Fruit fly (Drosophila melanogaster) whole organism, embryonic: Measurements from ENCODE around the gene CG17717.

Experiments used
- B-H1 ChIP-seq: fragments of 200-800 bp; sonication (Bioruptor generic); IDR thresholded peaks from 3 replicates; pipeline ENCODE4 v1.3.6; 2022; ENCODE audit warnings: missing biosample characterization, missing genetic modification characterization
- CG11085 ChIP-seq: fragments of 200-800 bp; sonication (Bioruptor generic); IDR thresholded peaks from 2 replicates; pipeline ENCODE4 v1.3.6; 2022; ENCODE audit warnings: missing biosample characterization, missing genetic modification characterization
- CG11504 ChIP-seq: fragments of 200-800 bp; sonication (Bioruptor generic); optimal IDR thresholded peaks from 3 replicates; lab custom pipeline; 2019; ENCODE audit warnings: missing biosample characterization, mild to moderate bottlenecking, missing genetic modification characterization, moderate library complexity
- CG12236 ChIP-seq: fragments of 200-800 bp; sonication (Bioruptor generic); optimal IDR thresholded peaks from 2 replicates; lab custom pipeline; 2016; ENCODE audit warnings: missing biosample characterization, missing genetic modification characterization
- CG13296 ChIP-seq: fragments of 200-800 bp; sonication (Bioruptor generic); optimal IDR thresholded peaks from 3 replicates; lab custom pipeline; 2018; ENCODE audit warnings: missing biosample characterization, mild to moderate bottlenecking, missing genetic modification characterization
- CG13894 ChIP-seq: fragments of 200-800 bp; sonication (Bioruptor generic); optimal IDR thresholded peaks from 3 replicates; lab custom pipeline; 2018; ENCODE audit warnings: missing biosample characterization, mild to moderate bottlenecking, missing genetic modification characterization, moderate library complexity
- CG14441 ChIP-seq: fragments of 200-800 bp; sonication (Bioruptor generic); IDR thresholded peaks from 2 replicates; pipeline ENCODE4 v1.3.6; 2022; ENCODE audit warnings: missing biosample characterization, missing genetic modification characterization
- CG15269 ChIP-seq: fragments of 200-800 bp; sonication (Bioruptor generic); optimal IDR thresholded peaks from 2 replicates; lab custom pipeline; 2018; ENCODE audit warnings: missing biosample characterization, mild to moderate bottlenecking, missing genetic modification characterization, moderate library complexity
- CG1603 ChIP-seq: fragments of 200-800 bp; sonication (Bioruptor generic); optimal IDR thresholded peaks from 2 replicates; lab custom pipeline; 2019; ENCODE audit warnings: missing biosample characterization, mild to moderate bottlenecking, missing genetic modification characterization, moderate library complexity
- CG16863 ChIP-seq: fragments of 200-800 bp; sonication (Bioruptor generic); optimal IDR thresholded peaks from 3 replicates; lab custom pipeline; 2016; ENCODE audit warnings: missing biosample characterization, missing genetic modification characterization
- CG17328 ChIP-seq: fragments of 200-800 bp; sonication (Bioruptor generic); IDR thresholded peaks from 2 replicates; pipeline ENCODE4 v1.3.6; 2022; ENCODE audit warnings: missing biosample characterization, missing genetic modification characterization
- CG31365 ChIP-seq: fragments of 200-800 bp; sonication (Bioruptor generic); optimal IDR thresholded peaks from 2 replicates; lab custom pipeline; 2018; ENCODE audit warnings: missing biosample characterization, mild to moderate bottlenecking, missing genetic modification characterization
- CG32772 ChIP-seq: fragments of 200-800 bp; sonication (Bioruptor generic); IDR thresholded peaks from 2 replicates; pipeline ENCODE4 v1.3.6; 2022; ENCODE audit warnings: missing biosample characterization, missing genetic modification characterization
- CG34224 ChIP-seq: fragments of 200-800 bp; sonication (Bioruptor generic); IDR thresholded peaks from 3 replicates; pipeline ENCODE4 v1.3.6; 2022; ENCODE audit warnings: missing biosample characterization, missing genetic modification characterization; ENCODE audit not compliant: partially characterized antibody
- CG43689 ChIP-seq: fragments of 200-800 bp; sonication (Bioruptor generic); IDR thresholded peaks from 2 replicates; pipeline ENCODE4 v1.3.6; 2022; ENCODE audit warnings: missing biosample characterization, missing genetic modification characterization
- CG6175 ChIP-seq: fragments of 200-800 bp; sonication (Bioruptor generic); IDR thresholded peaks from 3 replicates; pipeline ENCODE4 v1.3.6; 2022; ENCODE audit warnings: missing biosample characterization, missing genetic modification characterization
- CG6791 ChIP-seq: fragments of 200-800 bp; sonication (Bioruptor generic); IDR thresholded peaks from 3 replicates; pipeline ENCODE4 v1.3.6; 2022; ENCODE audit warnings: missing biosample characterization, missing genetic modification characterization; ENCODE audit not compliant: partially characterized antibody
- CG9932 ChIP-seq: fragments of 200-800 bp; sonication (Bioruptor generic); IDR thresholded peaks from 2 replicates; pipeline ENCODE4 v1.3.6; 2022; ENCODE audit warnings: missing biosample characterization, missing genetic modification characterization
- D19A ChIP-seq: fragments of 200-800 bp; optimal IDR thresholded peaks from 3 replicates; lab custom pipeline; 2019; ENCODE audit warnings: missing biosample characterization, mild to moderate bottlenecking, missing genetic modification characterization, moderate library complexity
- Drgx ChIP-seq: fragments of 200-800 bp; sonication (Bioruptor generic); IDR thresholded peaks from 2 replicates; pipeline ENCODE4 v1.3.6; 2022; ENCODE audit warnings: missing biosample characterization, missing genetic modification characterization
- ERR ChIP-seq: fragments of 200-800 bp; sonication (Bioruptor generic); optimal IDR thresholded peaks from 2 replicates; lab custom pipeline; 2016; ENCODE audit warnings: missing biosample characterization, missing genetic modification characterization
- H2.0 ChIP-seq: fragments of 200-800 bp; sonication (Bioruptor generic); IDR thresholded peaks from 2 replicates; pipeline ENCODE4 v1.3.6; 2022; ENCODE audit warnings: missing biosample characterization, missing genetic modification characterization
- Med ChIP-seq: fragments of 200-800 bp; sonication (Bioruptor generic); peaks from one replicate; lab custom pipeline; 2016; ENCODE audit warnings: missing biosample characterization, missing genetic modification characterization, mild to moderate bottlenecking, inconsistent platforms, moderate library complexity
- NC2β ChIP-seq: fragments of 200-800 bp; sonication (Bioruptor generic); optimal IDR thresholded peaks from 2 replicates; lab custom pipeline; 2016; ENCODE audit warnings: missing biosample characterization, missing genetic modification characterization
- NK7.1 ChIP-seq: fragments of 200-800 bp; sonication (Bioruptor generic); optimal IDR thresholded peaks from 3 replicates; lab custom pipeline; 2016; ENCODE audit warnings: missing biosample characterization, missing genetic modification characterization
- Poxn ChIP-seq: fragments of 200-800 bp; sonication (Bioruptor generic); IDR thresholded peaks from 2 replicates; pipeline ENCODE4 v1.3.6; 2022; ENCODE audit warnings: missing biosample characterization, missing genetic modification characterization
- Taf1 ChIP-seq: fragments of 200-800 bp; sonication (Bioruptor generic); IDR thresholded peaks from 2 replicates; pipeline ENCODE4 v1.3.6; 2022; ENCODE audit warnings: missing biosample characterization, missing genetic modification characterization
- ab ChIP-seq: fragments of 200-800 bp; sonication (Bioruptor generic); optimal IDR thresholded peaks from 2 replicates; lab custom pipeline; 2016; ENCODE audit warnings: missing biosample characterization, missing genetic modification characterization
- aop ChIP-seq: fragments of 200-800 bp; sonication (Bioruptor generic); IDR thresholded peaks from 2 replicates; pipeline ENCODE4 v1.3.6; 2022; ENCODE audit warnings: missing biosample characterization, missing genetic modification characterization
- ase ChIP-seq: fragments of 200-800 bp; sonication (Bioruptor generic); IDR thresholded peaks from 3 replicates; pipeline ENCODE4 v1.3.6; 2022; ENCODE audit warnings: missing biosample characterization, missing genetic modification characterization
- bsh ChIP-seq, 2 experiments: fragments of 200-800 bp; sonication (Bioruptor generic); optimal IDR thresholded peaks; 2 replicates each; lab custom pipeline; 2017 to 2018; ENCODE audit warnings: mild to moderate bottlenecking in 2 of 2, missing biosample characterization in 2 of 2, missing genetic modification characterization in 2 of 2, moderate library complexity in 1 of 2
- cato ChIP-seq: fragments of 200-800 bp; sonication (Bioruptor generic); optimal IDR thresholded peaks from 2 replicates; lab custom pipeline; 2016; ENCODE audit warnings: missing biosample characterization, missing genetic modification characterization, borderline replicate concordance
- cwo ChIP-seq: fragments of 200-800 bp; sonication (Bioruptor generic); optimal IDR thresholded peaks from 3 replicates; lab custom pipeline; 2017; ENCODE audit warnings: missing biosample characterization, missing genetic modification characterization, mild to moderate bottlenecking, moderate library complexity, missing genetic modification reagents
- dm ChIP-seq: fragments of 200-800 bp; sonication (Bioruptor generic); optimal IDR thresholded peaks from 3 replicates; lab custom pipeline; 2016; ENCODE audit warnings: missing biosample characterization, missing genetic modification characterization
- ftz-f1 ChIP-seq: fragments of 200-800 bp; sonication (Bioruptor generic); optimal IDR thresholded peaks from 2 replicates; lab custom pipeline; 2016; ENCODE audit warnings: missing biosample characterization, missing genetic modification characterization
- gcm2 ChIP-seq: fragments of 200-800 bp; sonication (Bioruptor generic); optimal IDR thresholded peaks from 2 replicates; lab custom pipeline; 2016; ENCODE audit warnings: missing biosample characterization, missing genetic modification characterization
- kah ChIP-seq: fragments of 200-800 bp; sonication (Bioruptor generic); optimal IDR thresholded peaks from 2 replicates; lab custom pipeline; 2018; ENCODE audit warnings: missing biosample characterization, mild to moderate bottlenecking, missing genetic modification characterization
- org-1 ChIP-seq: fragments of 200-800 bp; sonication (Bioruptor generic); optimal IDR thresholded peaks from 2 replicates; lab custom pipeline; 2017; ENCODE audit warnings: missing biosample characterization, missing genetic modification characterization
- rib ChIP-seq: fragments of 200-800 bp; sonication (Bioruptor generic); IDR thresholded peaks from 2 replicates; pipeline ENCODE4 v1.3.6; 2022; ENCODE audit warnings: missing biosample characterization, missing genetic modification characterization
- row ChIP-seq: fragments of 200-800 bp; sonication (Bioruptor generic); IDR thresholded peaks from 3 replicates; pipeline ENCODE4 v1.3.6; 2022; ENCODE audit warnings: missing biosample characterization, missing genetic modification characterization
- run ChIP-seq: fragments of 200-800 bp; sonication (Bioruptor generic); optimal IDR thresholded peaks from 3 replicates; lab custom pipeline; 2018; ENCODE audit warnings: missing biosample characterization, mild to moderate bottlenecking, missing genetic modification characterization
- sd ChIP-seq: fragments of 200-800 bp; sonication (Bioruptor generic); optimal IDR thresholded peaks from 3 replicates; lab custom pipeline; 2018; ENCODE audit warnings: missing biosample characterization, mild to moderate bottlenecking, missing genetic modification characterization, moderate library complexity
- slp2 ChIP-seq: fragments of 200-800 bp; sonication (Bioruptor generic); optimal IDR thresholded peaks from 2 replicates; lab custom pipeline; 2016; ENCODE audit warnings: missing biosample characterization, missing genetic modification characterization
- sna ChIP-seq: fragments of 200-800 bp; sonication (Bioruptor generic); IDR thresholded peaks from 2 replicates; pipeline ENCODE4 v1.3.6; 2022; ENCODE audit warnings: missing biosample characterization, missing genetic modification characterization; ENCODE audit not compliant: partially characterized antibody
- ssp ChIP-seq: fragments of 200-800 bp; sonication (Bioruptor generic); IDR thresholded peaks from 2 replicates; pipeline ENCODE4 v1.3.6; 2022; ENCODE audit warnings: missing biosample characterization, missing genetic modification characterization
- tgo ChIP-seq: fragments of 200-800 bp; sonication (Bioruptor generic); IDR thresholded peaks from 3 replicates; pipeline ENCODE4 v1.3.6; 2022; ENCODE audit warnings: missing biosample characterization, missing genetic modification characterization
- ttk ChIP-seq: fragments of 200-800 bp; sonication (Bioruptor generic); IDR thresholded peaks from 2 replicates; pipeline ENCODE4 v2.1.2; 2022; ENCODE audit warnings: missing biosample characterization, missing genetic modification characterization
- yki ChIP-seq: fragments of >200 bp; optimal IDR thresholded peaks from 3 replicates; lab custom pipeline; 2018
- zen ChIP-seq: fragments of 200-800 bp; sonication (Bioruptor generic); optimal IDR thresholded peaks from 3 replicates; lab custom pipeline; 2018; ENCODE audit warnings: missing biosample characterization, mild to moderate bottlenecking, missing genetic modification characterization, moderate library complexity
- zfh1 ChIP-seq: fragments of 200-800 bp; sonication (Bioruptor generic); IDR thresholded peaks from 3 replicates; pipeline ENCODE4 v1.3.6; 2022; ENCODE audit warnings: missing biosample characterization, missing genetic modification characterization

CG17717 gene

dm6 chrX:6601641-6602276 lies 12.7 kb downstream of the CG17717 start (continued):
- TF ChIP-seq gcm2 (GFP tag; lab: Kevin White, UChicago) = peak; percentile 73
- peak; percentile 83 for TF ChIP-seq cato (GFP tag; lab: Kevin White, UChicago)
- TF ChIP-seq NK7.1 (GFP tag; lab: Kevin White, UChicago) = peak; percentile 76
- peak; percentile 70 for TF ChIP-seq CG11085 (GFP tag; lab: Robert Waterston, UW)
- TF ChIP-seq sna = no peak
- TF ChIP-seq CG17328 (GFP tag; lab: Robert Waterston, UW) = peak; percentile 84
- peak; percentile 80 for TF ChIP-seq ssp (GFP tag; lab: Robert Waterston, UW)
- peak; percentile 87 for TF ChIP-seq CG14441 (GFP tag; lab: Robert Waterston, UW)
- peak; percentile 95 for TF ChIP-seq CG13894 (tag; lab: Kevin White, UChicago)
- peak; percentile 71 for TF ChIP-seq NC2β (GFP tag; lab: Kevin White, UChicago)
- TF ChIP-seq yki (lab: Kevin White, UChicago) = no peak
- TF ChIP-seq CG13296 (GFP tag; lab: Kevin White, UChicago) = peak; percentile 92
- peak; percentile 75 for TF ChIP-seq rib
- TF ChIP-seq ase (GFP tag; lab: Robert Waterston, UW) = peak; percentile 82
- peak; percentile 97 for TF ChIP-seq Med (GFP tag; lab: Kevin White, UChicago)
- TF ChIP-seq CG43689 (GFP tag; lab: Robert Waterston, UW) = peak; percentile 50; the same call in 1 of the 2 replicates
- TF ChIP-seq CG15269 (tag; lab: Kevin White, UChicago) = peak; percentile 94
- peak; percentile 74 for TF ChIP-seq CG16863 (GFP tag; lab: Kevin White, UChicago)
- peak; percentile 82 for TF ChIP-seq H2.0
- TF ChIP-seq CG6175 (GFP tag; lab: Robert Waterston, UW) = peak; percentile 72; the same call in 2 of the 3 replicates
- peak; percentile 79 for TF ChIP-seq kah
- TF ChIP-seq sd (tag; lab: Kevin White, UChicago) = peak; percentile 79
- peak; percentile 86 for TF ChIP-seq Drgx (GFP tag; lab: Robert Waterston, UW)
- TF ChIP-seq D19A = peak; percentile 91
- peak; percentile 63 for TF ChIP-seq ERR (GFP tag; lab: Kevin White, UChicago)
- TF ChIP-seq B-H1 (GFP tag; lab: Robert Waterston, UW) = peak; percentile 80
- 0 out of 3 replicates have a peak, but pooled peaks have one; percentile 7 for TF ChIP-seq CG34224 (GFP tag; lab: Robert Waterston, UW)
- peak; percentile 34; the same call in 1 of the 3 replicates for TF ChIP-seq CG6791
- peak; percentile 79 for TF ChIP-seq CG32772 (GFP tag; lab: Robert Waterston, UW)
- TF ChIP-seq slp2 = peak; percentile 73
- 0 out of 2 replicates have a peak, but pooled peaks have one; percentile 50 for TF ChIP-seq Taf1
- TF ChIP-seq tgo (GFP tag; lab: Robert Waterston, UW) = peak; percentile 91
- TF ChIP-seq Poxn (GFP tag; lab: Robert Waterston, UW) = peak; percentile 58; the same call in 1 of the 2 replicates
- peak; percentile 94 for TF ChIP-seq CG11504 (tag; lab: Kevin White, UChicago)
- peak; percentile 74 for TF ChIP-seq CG31365 (tag; lab: Kevin White, UChicago)
- peak; percentile 92 for TF ChIP-seq org-1
- peak; percentile 72 for TF ChIP-seq aop
- TF ChIP-seq run (tag; lab: Kevin White, UChicago) = peak; percentile 91
- peak; percentile 85 to 92 for TF ChIP-seq bsh (GFP tag; optimal IDR thresholded peaks at IDR 0.05; lab: Kevin White, UChicago)
- peak; percentile 86 for TF ChIP-seq ttk
- peak; percentile 64 for TF ChIP-seq dm (GFP tag; lab: Kevin White, UChicago)
- TF ChIP-seq CG9932 = peak; percentile 83
- peak; percentile 93 for TF ChIP-seq cwo (GFP tag; lab: Kevin White, UChicago)
- peak; percentile 33 for TF ChIP-seq ftz-f1 (GFP tag; lab: Kevin White, UChicago)
- TF ChIP-seq CG12236 = peak; percentile 66
- TF ChIP-seq zen (tag; lab: Kevin White, UChicago) = peak; percentile 87
- peak; percentile 52 for TF ChIP-seq ab (GFP tag; lab: Kevin White, UChicago)
- TF ChIP-seq zfh1 (GFP tag; lab: Robert Waterston, UW) = peak; percentile 88
- peak; percentile 95 for TF ChIP-seq row (GFP tag; lab: Robert Waterston, UW)
- TF ChIP-seq CG1603 (tag; lab: Kevin White, UChicago) = peak; percentile 73
